Worm (Caenorhabditis elegans) whole organism, L2 larva: ENCODE measurements around the gene sdz-1.

Source experiments
- C34F6.9 ChIP-seq: fragments of 150-350 bp; optimal IDR thresholded peaks from 2 replicates; lab custom pipeline; 2014; ENCODE audit warnings: missing biosample characterization, missing genetic modification characterization
- F13H6.1 ChIP-seq: sonication (generic microtip); optimal IDR thresholded peaks from 2 replicates; lab custom pipeline; 2016; ENCODE audit warnings: missing genetic modification characterization, missing compliant biosample characterization
- R02D3.7 ChIP-seq: fragments of 150-350 bp; optimal IDR thresholded peaks from 2 replicates; lab custom pipeline; 2014; ENCODE audit warnings: missing biosample characterization, missing genetic modification characterization
- Y55F3AM.14 ChIP-seq: fragments of 200-800 bp; sonication (Bioruptor generic); optimal IDR thresholded peaks from 2 replicates; lab custom pipeline; 2018; ENCODE audit warnings: mild to moderate bottlenecking, missing genetic modification characterization, missing compliant biosample characterization
- ZK546.5 ChIP-seq: sonication (generic microtip); optimal IDR thresholded peaks from 2 replicates; lab custom pipeline; 2017; ENCODE audit warnings: missing biosample characterization, missing genetic modification characterization
- alr-1 ChIP-seq: fragments of 150-350 bp; optimal IDR thresholded peaks from 2 replicates; lab custom pipeline; 2014; ENCODE audit warnings: missing biosample characterization, missing genetic modification characterization
- aly-2 ChIP-seq: fragments of 150-350 bp; optimal IDR thresholded peaks from 2 replicates; lab custom pipeline; 2014; ENCODE audit warnings: missing biosample characterization, missing genetic modification characterization
- ama-1 ChIP-seq: fragments of 150-350 bp; optimal IDR thresholded peaks from 2 replicates; lab custom pipeline; 2018; ENCODE audit warnings: inconsistent platforms
- blmp-1 ChIP-seq: sonication (generic microtip); optimal IDR thresholded peaks from 2 replicates; lab custom pipeline; 2017; ENCODE audit warnings: missing genetic modification characterization, mild to moderate bottlenecking, missing compliant biosample characterization, antibody characterized with exemption, moderate library complexity; ENCODE audit not compliant: insufficient read depth
- ceh-16 ChIP-seq: fragments of 150-350 bp; optimal IDR thresholded peaks from 2 replicates; lab custom pipeline; 2014; ENCODE audit warnings: missing biosample characterization, missing genetic modification characterization
- crh-2 ChIP-seq: sonication (generic microtip); optimal IDR thresholded peaks from 2 replicates; lab custom pipeline; 2017; ENCODE audit warnings: missing biosample characterization, missing genetic modification characterization
- dmd-4 ChIP-seq: sonication (generic microtip); optimal IDR thresholded peaks from 2 replicates; lab custom pipeline; 2017; ENCODE audit warnings: missing biosample characterization, missing genetic modification characterization
- egl-27 ChIP-seq: sonication (generic microtip); optimal IDR thresholded peaks from 3 replicates; lab custom pipeline; 2017; ENCODE audit warnings: missing biosample characterization, missing genetic modification reagents, missing genetic modification characterization
- elt-1 ChIP-seq: fragments of 150-350 bp; optimal IDR thresholded peaks from 2 replicates; lab custom pipeline; 2014; ENCODE audit warnings: missing biosample characterization, missing genetic modification characterization
- elt-3 ChIP-seq: sonication (generic microtip); optimal IDR thresholded peaks from 2 replicates; lab custom pipeline; 2017; ENCODE audit warnings: missing biosample characterization, missing genetic modification characterization
- fos-1 ChIP-seq: fragments of 150-350 bp; optimal IDR thresholded peaks from 2 replicates; lab custom pipeline; 2014; ENCODE audit warnings: missing biosample characterization, missing genetic modification characterization
- gmeb-1 ChIP-seq: fragments of 150-350 bp; optimal IDR thresholded peaks from 2 replicates; lab custom pipeline; 2014; ENCODE audit warnings: missing biosample characterization, missing genetic modification characterization
- lin-11 ChIP-seq: fragments of 150-350 bp; sonication (generic microtip); optimal IDR thresholded peaks from 2 replicates; lab custom pipeline; 2014; ENCODE audit warnings: missing biosample characterization, missing genetic modification characterization, inconsistent platforms, mixed read lengths
- lin-13 ChIP-seq: fragments of 150-350 bp; optimal IDR thresholded peaks from 2 replicates; lab custom pipeline; 2014; ENCODE audit warnings: missing biosample characterization, missing genetic modification reagents, missing genetic modification characterization
- lin-39 ChIP-seq: fragments of 150-350 bp; optimal IDR thresholded peaks from 2 replicates; lab custom pipeline; 2014; ENCODE audit warnings: missing biosample characterization, missing genetic modification reagents, missing genetic modification characterization
- lsy-2 ChIP-seq, 2 experiments: fragments of 150-350 bp in 1 of 2; sonication (generic microtip) in 1 of 2; optimal IDR thresholded peaks; 2 replicates each; lab custom pipeline; 2014 to 2017; ENCODE audit warnings: missing biosample characterization in 2 of 2, missing genetic modification characterization in 2 of 2
- mab-5 ChIP-seq: fragments of 150-350 bp; optimal IDR thresholded peaks from 2 replicates; lab custom pipeline; 2014; ENCODE audit warnings: missing biosample characterization, missing genetic modification characterization
- mbf-1 ChIP-seq: sonication (generic microtip); optimal IDR thresholded peaks from 2 replicates; lab custom pipeline; 2017; ENCODE audit warnings: missing biosample characterization, missing genetic modification characterization
- mdl-1 ChIP-seq, 2 experiments: fragments of 150-350 bp in 1 of 2; sonication (generic microtip) in 1 of 2; optimal IDR thresholded peaks; 2 replicates each; lab custom pipeline; 2017; ENCODE audit warnings: missing biosample characterization in 2 of 2, missing genetic modification characterization in 2 of 2
- nhr-10 ChIP-seq: sonication (generic microtip); optimal IDR thresholded peaks from 2 replicates; lab custom pipeline; 2017; ENCODE audit warnings: missing biosample characterization, missing genetic modification characterization
- nhr-11 ChIP-seq: fragments of 150-350 bp; optimal IDR thresholded peaks from 2 replicates; lab custom pipeline; 2014; ENCODE audit warnings: missing biosample characterization, missing genetic modification characterization
- nhr-12 ChIP-seq: fragments of 150-350 bp; optimal IDR thresholded peaks from 2 replicates; lab custom pipeline; 2014; ENCODE audit warnings: missing biosample characterization, missing genetic modification characterization
- nhr-129 ChIP-seq: fragments of 150-350 bp; optimal IDR thresholded peaks from 2 replicates; lab custom pipeline; 2014; ENCODE audit warnings: missing biosample characterization, missing genetic modification characterization
- nhr-21 ChIP-seq: fragments of 150-350 bp; optimal IDR thresholded peaks from 2 replicates; lab custom pipeline; 2014; ENCODE audit warnings: missing biosample characterization, missing genetic modification characterization
- nhr-23 ChIP-seq: fragments of 150-350 bp; optimal IDR thresholded peaks from 2 replicates; lab custom pipeline; 2014; ENCODE audit warnings: missing biosample characterization, missing genetic modification reagents, missing genetic modification characterization
- nhr-237 ChIP-seq: fragments of 150-350 bp; optimal IDR thresholded peaks from 2 replicates; lab custom pipeline; 2014; ENCODE audit warnings: missing biosample characterization, missing genetic modification characterization
- nhr-25 ChIP-seq: fragments of 150-350 bp; sonication (generic microtip); optimal IDR thresholded peaks from 3 replicates; lab custom pipeline; 2014; ENCODE audit warnings: missing biosample characterization, missing genetic modification characterization
- nhr-6 ChIP-seq: fragments of 150-350 bp; optimal IDR thresholded peaks from 2 replicates; lab custom pipeline; 2014; ENCODE audit warnings: missing biosample characterization, missing genetic modification characterization
- nhr-77 ChIP-seq: fragments of 150-350 bp; optimal IDR thresholded peaks from 2 replicates; lab custom pipeline; 2014; ENCODE audit warnings: missing biosample characterization, missing genetic modification characterization
- peb-1 ChIP-seq: fragments of 150-350 bp; optimal IDR thresholded peaks from 2 replicates; lab custom pipeline; 2014; ENCODE audit warnings: missing biosample characterization, missing genetic modification characterization
- sem-4 ChIP-seq: fragments of 150-350 bp; optimal IDR thresholded peaks from 2 replicates; lab custom pipeline; 2014; ENCODE audit warnings: missing biosample characterization, missing genetic modification reagents, missing genetic modification characterization
- skn-1 ChIP-seq: sonication (generic microtip); optimal IDR thresholded peaks from 2 replicates; lab custom pipeline; 2017; ENCODE audit warnings: missing biosample characterization, missing genetic modification characterization
- sma-3 ChIP-seq: sonication (generic microtip); optimal IDR thresholded peaks from 2 replicates; lab custom pipeline; 2016; ENCODE audit warnings: missing genetic modification reagents, missing genetic modification characterization, missing compliant biosample characterization
- sma-9 ChIP-seq, 2 experiments: fragments of 150-350 bp in 1 of 2; sonication (generic microtip) in 1 of 2; optimal IDR thresholded peaks; 2 replicates each; lab custom pipeline; 2014 to 2016; ENCODE audit warnings: missing genetic modification characterization in 2 of 2, mild to moderate bottlenecking in 1 of 2, missing biosample characterization in 1 of 2, missing compliant biosample characterization in 1 of 2, missing genetic modification reagents in 1 of 2, moderate library complexity in 1 of 2
- snpc-4 ChIP-seq: fragments of 150-350 bp; optimal IDR thresholded peaks from 2 replicates; lab custom pipeline; 2014; ENCODE audit warnings: missing biosample characterization, missing genetic modification characterization
- unc-39 ChIP-seq: fragments of 150-350 bp; optimal IDR thresholded peaks from 2 replicates; lab custom pipeline; 2014; ENCODE audit warnings: missing biosample characterization, missing genetic modification characterization
- unc-55 ChIP-seq: fragments of 150-350 bp; sonication (generic microtip); optimal IDR thresholded peaks from 3 replicates; lab custom pipeline; 2014; ENCODE audit warnings: missing biosample characterization, missing genetic modification reagents, missing genetic modification characterization
- unc-62 ChIP-seq: fragments of 150-350 bp; optimal IDR thresholded peaks from 2 replicates; lab custom pipeline; 2014; ENCODE audit warnings: missing biosample characterization, missing genetic modification reagents, missing genetic modification characterization
- zag-1 ChIP-seq: fragments of 150-350 bp; optimal IDR thresholded peaks from 2 replicates; lab custom pipeline; 2014; ENCODE audit warnings: missing biosample characterization, missing genetic modification characterization
- ztf-11 ChIP-seq: sonication (generic microtip); optimal IDR thresholded peaks from 2 replicates; lab custom pipeline; 2017; ENCODE audit warnings: missing biosample characterization, missing genetic modification characterization
- ztf-4 ChIP-seq: fragments of 150-350 bp; optimal IDR thresholded peaks from 2 replicates; lab custom pipeline; 2014; ENCODE audit warnings: missing biosample characterization, missing genetic modification characterization

Gene sdz-1

DNA sequence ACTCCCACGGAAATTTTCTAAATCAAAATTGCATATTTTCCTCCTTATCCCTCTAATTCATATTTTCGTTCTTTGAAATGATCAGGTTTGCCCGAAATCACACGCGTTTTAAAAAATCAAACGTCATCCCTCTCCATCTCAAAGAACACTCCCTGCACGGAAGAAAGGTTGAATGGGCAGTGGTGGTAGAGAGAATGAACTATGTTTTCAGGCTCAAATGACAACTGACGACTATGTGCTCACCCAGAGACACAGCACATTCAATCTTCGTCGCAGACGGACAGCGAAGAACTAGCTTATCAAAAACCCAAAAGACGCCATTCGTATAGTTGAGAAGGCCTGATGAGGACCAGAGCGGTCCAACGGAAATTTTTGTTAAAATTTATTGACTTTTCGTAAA is 39.6 kb upstream of the sdz-1 start:
- TF ChIP-seq gmeb-1 (tag; lab: Kevin White, UChicago) (no peak), nhr-129 (tag; lab: Kevin White, UChicago) (peak; percentile 68), lsy-2 (tag; optimal IDR thresholded peaks at IDR 0.05; lab: Kevin White, UChicago) (peak in 1 of 2 experiments; percentile 26), peb-1 (tag; lab: Kevin White, UChicago) (no peak), ZK546.5 (tag; lab: Kevin White, UChicago) (no peak), unc-62 (GFP tag; lab: Kevin White, UChicago) (no peak), ztf-4 (tag; lab: Kevin White, UChicago) (peak; percentile 32), mbf-1 (tag; lab: Kevin White, UChicago) (no peak), C34F6.9 (peak; percentile 40), fos-1 (tag; lab: Kevin White, UChicago) (no peak), sma-9 (GFP tag; optimal IDR thresholded peaks at IDR 0.05; lab: Kevin White, UChicago) (no peak), sma-9 (tag; optimal IDR thresholded peaks at IDR 0.05; lab: Kevin White, UChicago) (no peak), elt-3 (tag; lab: Kevin White, UChicago) (no peak), zag-1 (no peak), nhr-77 (tag; lab: Kevin White, UChicago) (no peak), F13H6.1 (tag; lab: Kevin White, UChicago) (no peak), ceh-16 (tag; lab: Kevin White, UChicago) (no peak), alr-1 (tag; lab: Kevin White, UChicago) (no peak), nhr-25 (tag; lab: Kevin White, UChicago) (no peak), nhr-237 (tag; lab: Kevin White, UChicago) (no peak), unc-39 (tag; lab: Kevin White, UChicago) (no peak), lin-11 (tag; lab: Kevin White, UChicago) (no peak), Y55F3AM.14 (GFP tag; lab: Kevin White, UChicago) (no peak), unc-55 (no peak), lin-13 (no peak), ama-1 (lab: Kevin White, UChicago) (no peak), R02D3.7 (tag; lab: Kevin White, UChicago) (no peak), mab-5 (tag; lab: Kevin White, UChicago) (no peak), ztf-11 (tag; lab: Kevin White, UChicago) (no peak), nhr-21 (tag; lab: Kevin White, UChicago) (no peak), skn-1 (tag; lab: Kevin White, UChicago) (no peak), blmp-1 (tag; lab: Kevin White, UChicago) (no peak), nhr-6 (tag; lab: Kevin White, UChicago) (no peak), snpc-4 (no peak)
- TF ChIP-seq, all 48 proteins: peak for 4

ce11 chrIII:8739126-8739525 is 39.0 kb upstream of the sdz-1 start:
- TF ChIP-seq ztf-11 (tag; lab: Kevin White, UChicago) = no peak
- TF ChIP-seq ztf-4 (tag; lab: Kevin White, UChicago) = no peak
- TF ChIP-seq nhr-23 (tag; lab: Kevin White, UChicago) = no peak
- TF ChIP-seq nhr-10 (tag; lab: Kevin White, UChicago) = no peak
- TF ChIP-seq elt-3 (tag; lab: Kevin White, UChicago) = no peak
- TF ChIP-seq unc-62 (GFP tag; lab: Kevin White, UChicago) = no peak
- TF ChIP-seq peb-1 (tag; lab: Kevin White, UChicago) = no peak
- TF ChIP-seq skn-1 (tag; lab: Kevin White, UChicago) = no peak
- TF ChIP-seq nhr-237 (tag; lab: Kevin White, UChicago) = no peak
- TF ChIP-seq snpc-4 = no peak
- peak; percentile 95 for TF ChIP-seq fos-1 (tag; lab: Kevin White, UChicago)
- peak; percentile 37 for TF ChIP-seq nhr-129 (tag; lab: Kevin White, UChicago)
- no peak for TF ChIP-seq elt-1
- TF ChIP-seq ZK546.5 (tag; lab: Kevin White, UChicago) = no peak
- peak; percentile 79 for TF ChIP-seq sma-3 (GFP tag; lab: Kevin White, UChicago)
- TF ChIP-seq blmp-1 (tag; lab: Kevin White, UChicago) = peak; percentile 47
- TF ChIP-seq lsy-2 (tag; optimal IDR thresholded peaks at IDR 0.05; lab: Kevin White, UChicago) = peak in 1 of 2 experiments; percentile 32
- no peak for TF ChIP-seq dmd-4 (tag; lab: Kevin White, UChicago)
- TF ChIP-seq nhr-77 (tag; lab: Kevin White, UChicago) = no peak
- no peak for TF ChIP-seq nhr-6 (tag; lab: Kevin White, UChicago)
- TF ChIP-seq gmeb-1 (tag; lab: Kevin White, UChicago) = peak; percentile 73
- peak; percentile 75 for TF ChIP-seq nhr-21 (tag; lab: Kevin White, UChicago)
- no peak for TF ChIP-seq nhr-11 (tag; lab: Kevin White, UChicago)
- TF ChIP-seq mbf-1 (tag; lab: Kevin White, UChicago) = no peak
- TF ChIP-seq aly-2 (tag; lab: Kevin White, UChicago) = no peak
- no peak for TF ChIP-seq lin-39 (tag; lab: Kevin White, UChicago)
- TF ChIP-seq mdl-1 (tag; optimal IDR thresholded peaks at IDR 0.05; lab: Kevin White, UChicago) = peak; percentile 46 to 78
- no peak for TF ChIP-seq egl-27 (tag; lab: Kevin White, UChicago)
- no peak for TF ChIP-seq mab-5 (tag; lab: Kevin White, UChicago)
- no peak for TF ChIP-seq unc-39 (tag; lab: Kevin White, UChicago)
- no peak for TF ChIP-seq R02D3.7 (tag; lab: Kevin White, UChicago)
- TF ChIP-seq lin-13 = no peak
- TF ChIP-seq sma-9 (GFP tag; optimal IDR thresholded peaks at IDR 0.05; lab: Kevin White, UChicago) = peak; percentile 95
- no peak for TF ChIP-seq sma-9 (tag; optimal IDR thresholded peaks at IDR 0.05; lab: Kevin White, UChicago)
- no peak for TF ChIP-seq C34F6.9
- TF ChIP-seq nhr-25 (tag; lab: Kevin White, UChicago) = peak; percentile 88
- peak; percentile 23 for TF ChIP-seq sem-4 (tag; lab: Kevin White, UChicago)
- no peak for TF ChIP-seq ama-1 (lab: Kevin White, UChicago)
- TF ChIP-seq ceh-16 (tag; lab: Kevin White, UChicago) = no peak
- TF ChIP-seq crh-2 (tag; lab: Kevin White, UChicago) = peak; percentile 84
- TF ChIP-seq zag-1 = no peak
- TF ChIP-seq unc-55 = no peak
- TF ChIP-seq F13H6.1 (tag; lab: Kevin White, UChicago) = peak; percentile 54
- no peak for TF ChIP-seq nhr-12 (tag; lab: Kevin White, UChicago)
- no peak for TF ChIP-seq lin-11 (tag; lab: Kevin White, UChicago)
- no peak for TF ChIP-seq alr-1 (tag; lab: Kevin White, UChicago)
